Worm (Caenorhabditis elegans) whole organism, mixed stage, embryonic: ENCODE measurements around the gene gpa-4.
A peak's percentile ranks its signal among the peaks of the same experiment; 100 is the strongest.

Experiments used
- M03D4.4 ChIP-seq: sonication (generic microtip); optimal IDR thresholded peaks from 2 replicates; lab custom pipeline; 2017; ENCODE audit warnings: mild to moderate bottlenecking, missing genetic modification characterization, missing compliant biosample characterization
- bed-3 ChIP-seq: fragments of 200-800 bp; sonication (Bioruptor generic); optimal IDR thresholded peaks from 3 replicates; lab custom pipeline; 2018; ENCODE audit warnings: mild to moderate bottlenecking, missing genetic modification characterization, moderate library complexity, missing compliant biosample characterization
- blmp-1 ChIP-seq: fragments of 150-350 bp; optimal IDR thresholded peaks from 2 replicates; lab custom pipeline; 2014; ENCODE audit warnings: missing biosample characterization, missing genetic modification characterization
- ceh-39 ChIP-seq: fragments of 150-350 bp; optimal IDR thresholded peaks from 2 replicates; lab custom pipeline; 2014; ENCODE audit warnings: missing biosample characterization, missing genetic modification characterization
- ceh-43 ChIP-seq: fragments of 200-800 bp; sonication (Bioruptor generic); optimal IDR thresholded peaks from 2 replicates; lab custom pipeline; 2018; ENCODE audit warnings: mild to moderate bottlenecking, missing genetic modification characterization, moderate library complexity, missing compliant biosample characterization
- ces-1 ChIP-seq: fragments of 150-350 bp; optimal IDR thresholded peaks from 2 replicates; lab custom pipeline; 2014; ENCODE audit warnings: missing biosample characterization, missing genetic modification reagents, missing genetic modification characterization
- cnd-1 ChIP-seq: fragments of 200-800 bp; sonication (Bioruptor generic); optimal IDR thresholded peaks from 2 replicates; lab custom pipeline; 2018; ENCODE audit warnings: mild to moderate bottlenecking, missing genetic modification characterization, missing compliant biosample characterization
- drap-1 ChIP-seq: fragments of 200-800 bp; sonication (Bioruptor generic); optimal IDR thresholded peaks from 3 replicates; lab custom pipeline; 2018; ENCODE audit warnings: mild to moderate bottlenecking, missing genetic modification characterization, missing compliant biosample characterization
- elt-1 ChIP-seq: sonication (generic microtip); optimal IDR thresholded peaks from 2 replicates; lab custom pipeline; 2017; ENCODE audit warnings: missing genetic modification characterization, mild to moderate bottlenecking, missing compliant biosample characterization, antibody characterized with exemption, moderate library complexity, borderline replicate concordance; ENCODE audit not compliant: insufficient read depth
- elt-3 ChIP-seq: fragments of 150-350 bp; optimal IDR thresholded peaks from 2 replicates; lab custom pipeline; 2014; ENCODE audit warnings: missing biosample characterization, missing genetic modification characterization
- flh-1 ChIP-seq: fragments of 200-800 bp; sonication (Bioruptor generic); optimal IDR thresholded peaks from 2 replicates; lab custom pipeline; 2018; ENCODE audit warnings: mild to moderate bottlenecking, missing genetic modification characterization, moderate library complexity, missing compliant biosample characterization
- ham-2 ChIP-seq: fragments of 200-800 bp; sonication (Bioruptor generic); optimal IDR thresholded peaks from 2 replicates; lab custom pipeline; 2018; ENCODE audit warnings: mild to moderate bottlenecking, missing genetic modification characterization, missing compliant biosample characterization
- lin-13 ChIP-seq: fragments of 150-350 bp; optimal IDR thresholded peaks from 2 replicates; lab custom pipeline; 2014; ENCODE audit warnings: missing biosample characterization, missing genetic modification characterization
- lin-32 ChIP-seq: fragments of 200-800 bp; sonication (Bioruptor generic); optimal IDR thresholded peaks from 2 replicates; lab custom pipeline; 2018; ENCODE audit warnings: mild to moderate bottlenecking, missing genetic modification characterization, missing compliant biosample characterization
- lsy-2 ChIP-seq: fragments of 150-350 bp; optimal IDR thresholded peaks from 2 replicates; lab custom pipeline; 2014; ENCODE audit warnings: missing biosample characterization, missing genetic modification characterization
- mep-1 ChIP-seq: fragments of 150-350 bp; optimal IDR thresholded peaks from 2 replicates; lab custom pipeline; 2017; ENCODE audit warnings: missing biosample characterization, missing genetic modification reagents, missing genetic modification characterization, inconsistent platforms
- mls-2 ChIP-seq: sonication (generic microtip); optimal IDR thresholded peaks from 2 replicates; lab custom pipeline; 2016; ENCODE audit warnings: mild to moderate bottlenecking, missing genetic modification characterization, moderate library complexity, missing compliant biosample characterization
- nhr-12 ChIP-seq: fragments of 150-350 bp; optimal IDR thresholded peaks from 2 replicates; lab custom pipeline; 2014; ENCODE audit warnings: missing biosample characterization, missing genetic modification characterization
- nhr-237 ChIP-seq: fragments of 150-350 bp; optimal IDR thresholded peaks from 2 replicates; lab custom pipeline; 2014; ENCODE audit warnings: missing biosample characterization, missing genetic modification characterization
- nhr-28 ChIP-seq: fragments of 150-350 bp; optimal IDR thresholded peaks from 2 replicates; lab custom pipeline; 2014; ENCODE audit warnings: missing biosample characterization, missing genetic modification characterization
- nhr-76 ChIP-seq: sonication (generic microtip); optimal IDR thresholded peaks from 2 replicates; lab custom pipeline; 2017; ENCODE audit warnings: missing biosample characterization, missing genetic modification characterization
- pha-4 ChIP-seq: fragments of 150-350 bp; optimal IDR thresholded peaks from 2 replicates; lab custom pipeline; 2018; ENCODE audit warnings: missing biosample characterization, missing genetic modification reagents, missing genetic modification characterization
- sem-2 ChIP-seq: fragments of 200-800 bp; sonication (Bioruptor generic); optimal IDR thresholded peaks from 2 replicates; lab custom pipeline; 2018; ENCODE audit warnings: mild to moderate bottlenecking, missing genetic modification characterization, missing compliant biosample characterization
- snpc-4 ChIP-seq: fragments of 150-350 bp; optimal IDR thresholded peaks from 2 replicates; lab custom pipeline; 2014; ENCODE audit warnings: missing biosample characterization, missing genetic modification characterization
- sptf-1 ChIP-seq: sonication (generic microtip); optimal IDR thresholded peaks from 2 replicates; lab custom pipeline; 2017; ENCODE audit warnings: mild to moderate bottlenecking, missing genetic modification characterization, moderate library complexity, missing compliant biosample characterization
- tbx-8 ChIP-seq: fragments of 200-800 bp; sonication (Bioruptor generic); optimal IDR thresholded peaks from 2 replicates; lab custom pipeline; 2018; ENCODE audit warnings: mild to moderate bottlenecking, missing genetic modification characterization, moderate library complexity, missing compliant biosample characterization
- unc-120 ChIP-seq: sonication (generic microtip); optimal IDR thresholded peaks from 2 replicates; lab custom pipeline; 2017; ENCODE audit warnings: missing genetic modification characterization, missing compliant biosample characterization; ENCODE audit not compliant: poor library complexity, severe bottlenecking
- unc-39 ChIP-seq: fragments of 150-350 bp; optimal IDR thresholded peaks from 2 replicates; lab custom pipeline; 2014; ENCODE audit warnings: missing biosample characterization, missing genetic modification characterization
- unc-62 ChIP-seq: fragments of 150-350 bp; optimal IDR thresholded peaks from 2 replicates; lab custom pipeline; 2014; ENCODE audit warnings: missing biosample characterization, missing genetic modification reagents, missing genetic modification characterization
- zip-8 ChIP-seq: fragments of 150-350 bp; optimal IDR thresholded peaks from 2 replicates; lab custom pipeline; 2014; ENCODE audit warnings: missing biosample characterization, missing genetic modification characterization
- ztf-11 ChIP-seq: fragments of 150-350 bp; optimal IDR thresholded peaks from 2 replicates; lab custom pipeline; 2014; ENCODE audit warnings: missing biosample characterization, missing genetic modification characterization

gpa-4 gene

DNA sequence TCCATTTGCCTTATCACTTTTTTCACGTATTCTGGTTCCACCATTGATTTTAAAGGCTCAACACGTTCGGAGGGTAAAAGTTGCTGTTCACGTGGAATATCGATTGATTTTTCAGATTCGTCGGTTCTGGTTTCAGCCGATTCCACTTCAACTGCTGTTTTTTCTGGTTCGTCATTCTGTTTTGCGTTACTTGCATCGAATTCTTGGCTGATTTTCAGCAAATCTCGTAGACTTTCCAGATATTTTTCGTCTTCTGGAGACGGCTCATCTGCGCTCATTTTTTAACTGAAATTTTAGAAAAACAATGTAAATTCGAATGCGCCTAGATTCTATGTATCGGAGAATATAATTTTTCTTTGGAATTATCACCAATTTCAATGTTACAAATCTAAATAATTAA lies 18.2 kb downstream of the gpa-4 start, which contains the start of gene eri-1:
TSS of gene eri-1 (minus strand) at position 285 of the 400 bp plus-strand sequence.
- TF ChIP-seq unc-120 (tag; lab: Kevin White, UChicago) (no peak), sem-2 (no peak), M03D4.4 (no peak), drap-1 (no peak), pha-4 (tag; lab: Kevin White, UChicago) (no peak), nhr-237 (tag; lab: Kevin White, UChicago) (no peak), flh-1 (GFP tag; lab: Kevin White, UChicago) (no peak), mep-1 (tag; lab: Kevin White, UChicago) (no peak), ces-1 (GFP tag; lab: Kevin White, UChicago) (no peak), elt-3 (tag; lab: Kevin White, UChicago) (no peak), sptf-1 (tag; lab: Kevin White, UChicago) (no peak), unc-62 (no peak), nhr-28 (tag; lab: Kevin White, UChicago) (no peak), lin-32 (GFP tag; lab: Kevin White, UChicago) (no peak), ceh-39 (tag; lab: Kevin White, UChicago) (no peak)
- TF ChIP-seq, all 35 proteins: peak for 0

DNA sequence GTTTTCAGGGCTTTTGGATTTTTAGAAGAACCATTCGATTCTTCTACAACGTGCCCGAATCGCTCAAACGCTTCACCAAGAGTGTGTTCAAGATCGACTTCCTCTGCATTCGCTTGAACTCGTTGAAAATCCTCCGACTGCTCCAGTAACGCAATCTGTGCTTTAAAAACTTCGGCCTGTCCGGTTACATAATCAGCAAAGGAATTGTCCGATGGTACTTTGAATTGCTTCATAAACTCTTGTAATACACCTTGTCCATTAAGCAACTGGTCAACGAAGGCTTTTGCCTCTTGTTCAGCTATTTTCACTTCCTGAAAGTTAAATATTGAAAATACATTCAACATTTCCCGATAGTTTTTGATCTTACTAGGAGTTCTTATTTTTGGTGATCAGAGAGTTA lies 19.2 kb downstream of the gpa-4 start:
- TF ChIP-seq nhr-237 (tag; lab: Kevin White, UChicago) = no peak
- no peak for TF ChIP-seq blmp-1 (tag; lab: Kevin White, UChicago)
- TF ChIP-seq ceh-43 (GFP tag; lab: Kevin White, UChicago) = no peak
- TF ChIP-seq mep-1 (tag; lab: Kevin White, UChicago) = no peak
- TF ChIP-seq ztf-11 (tag; lab: Kevin White, UChicago) = no peak
- TF ChIP-seq sptf-1 (tag; lab: Kevin White, UChicago) = no peak
- no peak for TF ChIP-seq elt-1 (tag; lab: Kevin White, UChicago)
- no peak for TF ChIP-seq ham-2 (GFP tag; lab: Kevin White, UChicago)
- no peak for TF ChIP-seq lin-32 (GFP tag; lab: Kevin White, UChicago)
- TF ChIP-seq bed-3 (GFP tag; lab: Kevin White, UChicago) = no peak
- no peak for TF ChIP-seq zip-8 (tag; lab: Kevin White, UChicago)
- TF ChIP-seq sem-2 = no peak
- no peak for TF ChIP-seq cnd-1 (tag; lab: Kevin White, UChicago)
- no peak for TF ChIP-seq nhr-12
- TF ChIP-seq nhr-76 (tag; lab: Kevin White, UChicago) = no peak
- TF ChIP-seq unc-62 = no peak
- no peak for TF ChIP-seq nhr-28 (tag; lab: Kevin White, UChicago)

DNA sequence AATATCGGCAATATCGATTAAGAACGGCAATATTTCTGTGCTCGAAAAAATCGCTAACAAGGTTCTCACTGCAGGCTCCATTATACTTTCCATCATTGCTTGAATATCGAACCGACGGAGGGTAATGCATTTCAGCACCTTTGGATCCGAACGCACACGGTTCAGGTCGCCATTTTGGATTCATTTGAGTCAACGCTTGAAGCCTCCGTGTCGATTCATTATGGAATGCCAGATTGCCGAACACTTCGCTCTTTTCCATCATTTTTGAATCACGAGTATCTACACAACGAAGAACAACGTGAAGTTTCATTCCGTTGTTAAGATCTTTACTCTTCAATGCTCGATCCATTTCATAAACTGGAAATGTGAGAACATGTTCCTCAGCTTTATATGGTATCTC lies 20.6 kb downstream of the gpa-4 start:
- TF ChIP-seq unc-62 (no peak), ztf-11 (tag; lab: Kevin White, UChicago) (no peak), ceh-39 (tag; lab: Kevin White, UChicago) (no peak), snpc-4 (tag; lab: Kevin White, UChicago) (no peak), ces-1 (GFP tag; lab: Kevin White, UChicago) (no peak), nhr-76 (tag; lab: Kevin White, UChicago) (no peak), sem-2 (no peak), nhr-12 (no peak), mls-2 (tag; lab: Kevin White, UChicago) (no peak), drap-1 (no peak), unc-120 (tag; lab: Kevin White, UChicago) (no peak), lin-13 (tag; lab: Kevin White, UChicago) (no peak), ham-2 (GFP tag; lab: Kevin White, UChicago) (no peak), ceh-43 (GFP tag; lab: Kevin White, UChicago) (no peak), lin-32 (GFP tag; lab: Kevin White, UChicago) (no peak), pha-4 (tag; lab: Kevin White, UChicago) (no peak)
- TF ChIP-seq, all 35 proteins: peak for 0

DNA sequence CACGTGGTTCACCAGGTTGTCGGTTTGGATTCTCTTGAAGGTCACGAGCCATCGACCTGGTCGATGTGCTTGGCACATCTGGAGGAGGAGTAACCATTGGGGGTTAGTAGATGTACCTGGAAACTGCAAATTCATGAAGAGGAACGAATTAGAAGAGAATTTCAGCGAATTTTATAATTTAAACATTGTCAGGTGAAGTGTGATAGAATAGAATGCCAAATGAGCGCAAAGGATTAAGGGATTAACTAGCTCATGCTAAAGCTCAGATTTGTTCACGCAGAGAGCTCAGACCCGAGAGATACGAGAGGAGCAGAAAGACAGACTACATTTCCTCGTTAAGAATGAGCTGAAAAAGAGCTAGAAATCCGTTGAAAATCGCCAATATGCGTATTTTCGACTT lies 23.6 kb downstream of the gpa-4 start, which contains the start of gene daf-18:
TSS of gene daf-18 (minus strand) at position 126 of the 400 bp plus-strand sequence.
- no peak for TF ChIP-seq unc-39 (tag; lab: Kevin White, UChicago)
- no peak for TF ChIP-seq sem-2

DNA sequence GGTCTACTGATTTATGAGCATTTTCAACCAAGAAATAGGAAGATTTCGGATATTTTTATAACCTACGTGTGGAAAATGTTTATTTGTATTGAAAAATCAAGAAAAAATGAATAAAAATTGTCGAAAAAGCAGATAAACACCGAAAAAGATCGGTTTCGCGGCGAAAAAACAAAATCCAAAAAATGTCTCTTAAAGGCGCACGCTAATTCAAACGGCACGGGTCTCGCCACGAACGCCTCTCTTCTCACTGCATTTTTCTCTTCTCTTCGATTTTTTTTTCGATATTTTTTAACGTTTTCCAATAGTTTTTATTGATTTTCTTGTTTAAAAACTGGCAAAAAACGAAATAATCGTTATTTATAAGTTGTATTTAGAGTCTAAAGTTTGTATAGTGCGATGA lies 24.1 kb downstream of the gpa-4 start:
- TF ChIP-seq blmp-1 (tag; lab: Kevin White, UChicago) (no peak), lsy-2 (tag; lab: Kevin White, UChicago) (peak; percentile 54), sptf-1 (tag; lab: Kevin White, UChicago) (no peak), mep-1 (tag; lab: Kevin White, UChicago) (peak; percentile 48), ces-1 (GFP tag; lab: Kevin White, UChicago) (peak; percentile 40), nhr-237 (tag; lab: Kevin White, UChicago) (peak; percentile 2), tbx-8 (GFP tag; lab: Kevin White, UChicago) (no peak), ceh-39 (tag; lab: Kevin White, UChicago) (peak; percentile 58), unc-120 (tag; lab: Kevin White, UChicago) (peak; percentile 27), M03D4.4 (no peak)
